Fruit fly (Drosophila melanogaster) whole organism, adult: ENCODE data around the gene Pex7.

Experiments used
- CG12768 ChIP-seq: fragments of 200-800 bp; sonication (Bioruptor generic); optimal IDR thresholded peaks from 2 replicates; lab custom pipeline; 2017; ENCODE audit warnings: missing biosample characterization, missing genetic modification characterization, mild to moderate bottlenecking, moderate library complexity, missing genetic modification reagents
- CG1620 ChIP-seq: fragments of 200-800 bp; sonication (Bioruptor generic); optimal IDR thresholded peaks from 2 replicates; lab custom pipeline; 2016; ENCODE audit warnings: missing biosample characterization, missing genetic modification characterization
- bab1 ChIP-seq: fragments of 200-800 bp; sonication (Bioruptor generic); optimal IDR thresholded peaks from 3 replicates; lab custom pipeline; 2019; ENCODE audit warnings: missing biosample characterization, mild to moderate bottlenecking, missing genetic modification characterization, moderate library complexity
- kay ChIP-seq: fragments of 200-800 bp; sonication (Bioruptor generic); peaks from one replicate; lab custom pipeline; 2016; ENCODE audit warnings: missing biosample characterization, missing genetic modification characterization, borderline replicate concordance

dm6 chr3L:8648836-8649235 is 1.9 kb downstream of the Pex7 start, which contains the start of gene Arr2:
- no peak for TF ChIP-seq bab1 (GFP tag; lab: Kevin White, UChicago)
- peak; percentile 46 for TF ChIP-seq kay (GFP tag; lab: Kevin White, UChicago)
- TF ChIP-seq CG12768 = no peak
- TF ChIP-seq CG1620 (GFP tag; lab: Kevin White, UChicago) = no peak
